Fruit fly (Drosophila melanogaster): Measurements from ENCODE around the gene Zip99C.

Zip99C gene

DNA sequence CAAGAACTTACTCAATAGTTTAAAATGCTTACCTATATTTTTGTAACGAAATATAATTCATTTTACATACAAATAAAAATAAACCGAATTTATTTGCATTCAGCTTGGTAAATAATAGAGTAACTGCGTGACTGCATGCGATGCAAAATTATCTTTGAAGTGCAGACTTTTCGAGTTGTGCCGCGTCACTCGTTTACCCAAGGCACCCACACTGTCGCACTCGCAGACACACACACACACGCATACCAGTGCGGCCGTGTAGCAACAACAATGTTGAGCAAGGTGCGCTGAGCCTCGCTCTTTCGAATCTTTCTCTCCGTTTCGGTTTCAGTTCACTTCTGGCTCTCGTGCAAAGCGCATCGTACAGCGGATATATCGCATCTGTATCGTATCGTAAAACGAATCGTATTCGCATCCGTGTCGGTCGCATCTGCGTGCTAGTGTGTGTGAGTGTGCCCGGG, 8.1 kb upstream of the Zip99C start, which contains the start of gene CG31038 (continued):
- TF ChIP-seq CG1024 (GFP tag; IDR thresholded peaks at IDR 0.05) (no peak; the same call in 1 of the 2 replicates), CG4360 (GFP tag; IDR thresholded peaks at IDR 0.05) (peak; percentile 83), CG12155 (GFP tag; optimal IDR thresholded peaks at IDR 0.05) (no peak), CG10321 (GFP tag; IDR thresholded peaks at IDR 0.05) (no peak), CG12659 (GFP tag; optimal IDR thresholded peaks at IDR 0.05) (no peak), Dbx (GFP tag; IDR thresholded peaks at IDR 0.05) (peak; percentile 47; the same call in 1 of the 3 replicates), ERR (GFP tag; optimal IDR thresholded peaks at IDR 0.05) (no peak), MESR4 (GFP tag; optimal IDR thresholded peaks at IDR 0.05) (peak; percentile 15), Elba2 (GFP tag; optimal IDR thresholded peaks at IDR 0.05) (no peak), klu (GFP tag; IDR thresholded peaks at IDR 0.05) (no peak), vnd (GFP tag; IDR thresholded peaks at IDR 0.05; ENCODE audit: partially characterized antibody) (no peak), yki (optimal IDR thresholded peaks at IDR 0.05) (peak; percentile 67), CG8359 (GFP tag; optimal IDR thresholded peaks at IDR 0.05; ENCODE audit: borderline replicate concordance) (no peak), CG15696 (tag; optimal IDR thresholded peaks at IDR 0.05) (no peak), CG15011 (GFP tag; optimal IDR thresholded peaks at IDR 0.05) (no peak), CG17802 (tag; optimal IDR thresholded peaks at IDR 0.05) (no peak), CG13424 (tag; optimal IDR thresholded peaks at IDR 0.05) (no peak), HHEX (GFP tag; optimal IDR thresholded peaks at IDR 0.05) (no peak), CG11093 (GFP tag; IDR thresholded peaks at IDR 0.05) (no peak), pb (GFP tag; optimal IDR thresholded peaks at IDR 0.05) (peak; percentile 8), CG13123 (GFP tag; optimal IDR thresholded peaks at IDR 0.05) (no peak), ab (GFP tag; optimal IDR thresholded peaks at IDR 0.05) (no peak), Dfd (GFP tag; optimal IDR thresholded peaks at IDR 0.05) (no peak), D19A (tag; optimal IDR thresholded peaks at IDR 0.05) (peak; percentile 91), CG18764 (GFP tag; optimal IDR thresholded peaks at IDR 0.05) (no peak), maf-S (GFP tag; optimal IDR thresholded peaks at IDR 0.05) (no peak), tgo (GFP tag; IDR thresholded peaks at IDR 0.05) (no peak), row (GFP tag; IDR thresholded peaks at IDR 0.05) (peak; percentile 41; the same call in 2 of the 3 replicates), en (GFP tag; optimal IDR thresholded peaks at IDR 0.05) (no peak), CkIIα-i1 (GFP tag; IDR thresholded peaks at IDR 0.05) (no peak), Hey (tag; optimal IDR thresholded peaks at IDR 0.05) (no peak), CG1832 (GFP tag; optimal IDR thresholded peaks at IDR 0.05) (no peak), pita (GFP tag; optimal IDR thresholded peaks at IDR 0.05) (no peak), Neu2 (GFP tag; optimal IDR thresholded peaks at IDR 0.05; ENCODE audit: borderline replicate concordance) (no peak), CG1647 (GFP tag; optimal IDR thresholded peaks at IDR 0.05) (no peak), seq (GFP tag; IDR thresholded peaks at IDR 0.05) (no peak), MTF-1 (GFP tag; optimal IDR thresholded peaks at IDR 0.05; ENCODE audit: borderline replicate concordance) (peak; percentile 40), ttk (GFP tag; IDR thresholded peaks at IDR 0.05) (no peak), CG8281 (tag; optimal IDR thresholded peaks at IDR 0.05) (no peak), NC2α (GFP tag; optimal IDR thresholded peaks at IDR 0.05) (no peak), schlank (tag; optimal IDR thresholded peaks at IDR 0.05) (no peak), Deaf1 (tag; optimal IDR thresholded peaks at IDR 0.05) (peak; percentile 78), NfI (GFP tag; optimal IDR thresholded peaks at IDR 0.05) (no peak), Optix (GFP tag; IDR thresholded peaks at IDR 0.05) (0 out of 3 replicates have a peak, but pooled peaks have one; percentile 26), Nf-YC (tag; optimal IDR thresholded peaks at IDR 0.05) (no peak), Gsc (GFP tag; IDR thresholded peaks at IDR 0.05) (no peak), Ets97D (GFP tag; optimal IDR thresholded peaks at IDR 0.05) (no peak), sqz (GFP tag; optimal IDR thresholded peaks at IDR 0.05) (no peak), nmo (GFP tag; optimal IDR thresholded peaks at IDR 0.05) (peak; percentile 23), CTCF (GFP tag; optimal IDR thresholded peaks at IDR 0.05) (no peak), Mrtf (GFP tag; IDR thresholded peaks at IDR 0.05) (no peak), HLH3B (GFP tag; IDR thresholded peaks at IDR 0.05) (no peak), CG11504 (tag; optimal IDR thresholded peaks at IDR 0.05) (no peak)

Measured in whole organism, embryonic.